Fruit fly (Drosophila melanogaster): ENCODE data around the gene CG33723.
A peak's percentile ranks its signal among the peaks of the same experiment; 100 is the strongest.

Gene CG33723

dm6 chr2L:9438227-9438626, 2.3 kb downstream of the CG33723 start (continued):
- TF ChIP-seq CG11902 (GFP tag; optimal IDR thresholded peaks at IDR 0.05) (peak; percentile 37), CG11294 (GFP tag; IDR thresholded peaks at IDR 0.05) (peak; percentile 46; the same call in 1 of the 2 replicates), OdsH (GFP tag; optimal IDR thresholded peaks at IDR 0.05) (peak; percentile 55), Eip93F (GFP tag; optimal IDR thresholded peaks at IDR 0.05) (no peak), achi (GFP tag; optimal IDR thresholded peaks at IDR 0.05) (peak; percentile 47), CG15336 (GFP tag; IDR thresholded peaks at IDR 0.05) (peak; percentile 48; the same call in 1 of the 2 replicates), cyc (GFP tag; optimal IDR thresholded peaks at IDR 0.05) (peak; percentile 60), CG31627 (GFP tag; optimal IDR thresholded peaks at IDR 0.05) (peak; percentile 79), CG8319 (GFP tag; optimal IDR thresholded peaks at IDR 0.05) (no peak), Met (GFP tag; optimal IDR thresholded peaks at IDR 0.05) (peak; percentile 58), CG16779 (tag; optimal IDR thresholded peaks at IDR 0.05) (no peak), eg (GFP tag; IDR thresholded peaks at IDR 0.05) (peak; percentile 48; the same call in 1 of the 3 replicates), Ets96B (tag; optimal IDR thresholded peaks at IDR 0.05) (peak; percentile 36), pdm3 (GFP tag; optimal IDR thresholded peaks at IDR 0.05) (peak; percentile 53), topi (GFP tag; optimal IDR thresholded peaks at IDR 0.05) (peak; percentile 71), CG34406 (GFP tag; optimal IDR thresholded peaks at IDR 0.05) (peak; percentile 39), CG10631 (GFP tag; optimal IDR thresholded peaks at IDR 0.05) (peak; percentile 19), Eip75B (GFP tag; optimal IDR thresholded peaks at IDR 0.05) (peak; percentile 36), fd59A (GFP tag; optimal IDR thresholded peaks at IDR 0.05) (no peak), acj6 (GFP tag; optimal IDR thresholded peaks at IDR 0.05) (peak; percentile 38), svp (GFP tag) (peak; percentile 82), Eip78C (GFP tag) (peak; percentile 84), net (GFP tag; optimal IDR thresholded peaks at IDR 0.05) (peak; percentile 43), CG11762 (GFP tag; optimal IDR thresholded peaks at IDR 0.05; ENCODE audit: insufficient read depth) (peak; percentile 24), dac (GFP tag; optimal IDR thresholded peaks at IDR 0.05) (no peak), Sox102F (GFP tag; optimal IDR thresholded peaks at IDR 0.05) (peak; percentile 72), Sox15 (GFP tag; optimal IDR thresholded peaks at IDR 0.05) (no peak), Ets21C (GFP tag; optimal IDR thresholded peaks at IDR 0.05) (peak; percentile 64), CG8119 (GFP tag; IDR thresholded peaks at IDR 0.05) (peak; percentile 42; the same call in 2 of the 3 replicates), Hr4 (GFP tag; optimal IDR thresholded peaks at IDR 0.05) (peak; percentile 25), dsx (GFP tag; optimal IDR thresholded peaks at IDR 0.05; ENCODE audit: poor library complexity, severe bottlenecking) (no peak), fd85E (GFP tag; optimal IDR thresholded peaks at IDR 0.05) (no peak)

- TF ChIP-seq CG6808 (GFP tag; optimal IDR thresholded peaks at IDR 0.05), result no peak
- peak; percentile 0 for TF ChIP-seq CG3919 (GFP tag; optimal IDR thresholded peaks at IDR 0.05)
- TF ChIP-seq lz (GFP tag; optimal IDR thresholded peaks at IDR 0.05), result peak; percentile 4
- TF ChIP-seq Blimp-1 (GFP tag; optimal IDR thresholded peaks at IDR 0.05), result no peak
- no peak for TF ChIP-seq CG6854 (GFP tag; optimal IDR thresholded peaks at IDR 0.05)
- TF ChIP-seq CG34406 (GFP tag; optimal IDR thresholded peaks at IDR 0.05), result no peak
- no peak for TF ChIP-seq dsx (GFP tag; optimal IDR thresholded peaks at IDR 0.05; ENCODE audit: poor library complexity, severe bottlenecking)
- TF ChIP-seq Gug (GFP tag; IDR thresholded peaks at IDR 0.05), result no peak
- TF ChIP-seq eg (GFP tag; IDR thresholded peaks at IDR 0.05), result peak; percentile 53; the same call in 1 of the 3 replicates
- TF ChIP-seq CG9139 (GFP tag; optimal IDR thresholded peaks at IDR 0.05), result no peak
- no peak for TF ChIP-seq spab (GFP tag; optimal IDR thresholded peaks at IDR 0.05)
- peak; percentile 6 for TF ChIP-seq acj6 (GFP tag; optimal IDR thresholded peaks at IDR 0.05)
- TF ChIP-seq svp (GFP tag), result no peak
- TF ChIP-seq CG10669 (GFP tag; optimal IDR thresholded peaks at IDR 0.05), result no peak
- TF ChIP-seq CG8119 (GFP tag; IDR thresholded peaks at IDR 0.05), result no peak
- TF ChIP-seq Eip78C (GFP tag), result peak; percentile 58
- TF ChIP-seq CG6163 (GFP tag; IDR thresholded peaks at IDR 0.05), result peak; percentile 62; the same call in 1 of the 3 replicates
- TF ChIP-seq achi (GFP tag; optimal IDR thresholded peaks at IDR 0.05), result peak; percentile 73
- no peak for TF ChIP-seq CG11902 (GFP tag; optimal IDR thresholded peaks at IDR 0.05)
- TF ChIP-seq CG6792 (GFP tag; optimal IDR thresholded peaks at IDR 0.05), result no peak
- no peak for TF ChIP-seq OdsH (GFP tag; optimal IDR thresholded peaks at IDR 0.05)
- no peak for TF ChIP-seq Hr4 (GFP tag; optimal IDR thresholded peaks at IDR 0.05)
These were observed 3.3 kb downstream of the CG33723 start, which contains the start of gene numb for dm6 chr2L:9437216-9437715. numb (plus strand) TSS chr2L:9437469.
